Fruit fly (Drosophila melanogaster): Measurements from ENCODE around the gene CG5024.

dm6 chr3R:25854825-25855224, 43.9 kb downstream of the CG5024 start:
- TF ChIP-seq OdsH (GFP tag; optimal IDR thresholded peaks at IDR 0.05) = no peak
- no peak for TF ChIP-seq GATAd (GFP tag; optimal IDR thresholded peaks at IDR 0.05)
- no peak for TF ChIP-seq Hr78 (GFP tag; optimal IDR thresholded peaks at IDR 0.05)
- no peak for TF ChIP-seq psq (GFP tag; optimal IDR thresholded peaks at IDR 0.05)
- TF ChIP-seq Rel (GFP tag; optimal IDR thresholded peaks at IDR 0.05) = no peak
- no peak for TF ChIP-seq Rel (tag; optimal IDR thresholded peaks at IDR 0.05)
- no peak for TF ChIP-seq Myc (optimal IDR thresholded peaks at IDR 0.05)

All from whole organism, wandering third instar larva.